Worm (Caenorhabditis elegans): ENCODE data around the gene dhhc-9.

DNA sequence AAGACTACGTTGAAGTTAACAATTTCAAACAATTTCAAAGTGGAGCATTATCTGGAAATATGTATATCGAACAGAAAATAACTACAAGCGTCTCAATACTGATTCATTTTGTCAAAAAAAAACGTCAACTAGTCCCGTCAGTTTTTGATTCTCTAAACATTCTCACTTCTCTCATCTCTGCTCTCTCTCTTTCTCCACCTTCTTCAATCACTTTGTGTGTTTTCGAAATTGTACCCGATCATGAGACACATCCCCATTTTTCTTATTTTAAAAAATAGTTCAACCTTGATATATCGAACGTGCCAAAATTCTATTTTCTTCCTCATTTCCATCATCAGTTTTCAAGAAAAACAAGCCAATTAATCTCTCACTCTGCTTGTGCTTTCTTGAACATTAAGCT lies 21.0 kb downstream of the dhhc-9 start:
- TF ChIP-seq cnd-1 (tag; optimal IDR thresholded peaks at IDR 0.05): no peak
- no peak for TF ChIP-seq ces-1 (GFP tag; optimal IDR thresholded peaks at IDR 0.05)
- TF ChIP-seq lin-13 (tag; optimal IDR thresholded peaks at IDR 0.05): no peak
- no peak for TF ChIP-seq hlh-1 (tag; optimal IDR thresholded peaks at IDR 0.05)
- no peak for TF ChIP-seq nhr-237 (tag; optimal IDR thresholded peaks at IDR 0.05)
- TF ChIP-seq bed-3 (GFP tag; optimal IDR thresholded peaks at IDR 0.05): no peak
- no peak for TF ChIP-seq drap-1 (GFP tag; optimal IDR thresholded peaks at IDR 0.05)
- no peak for TF ChIP-seq ztf-11 (tag; optimal IDR thresholded peaks at IDR 0.05)
- TF ChIP-seq pha-4 (tag; optimal IDR thresholded peaks at IDR 0.05): no peak
- TF ChIP-seq nhr-76 (tag; optimal IDR thresholded peaks at IDR 0.05): no peak
- TF ChIP-seq mep-1 (tag; optimal IDR thresholded peaks at IDR 0.05): no peak
- no peak for TF ChIP-seq tbx-8 (GFP tag; optimal IDR thresholded peaks at IDR 0.05)
- no peak for TF ChIP-seq elt-3 (tag; optimal IDR thresholded peaks at IDR 0.05)
